Fruit fly (Drosophila melanogaster) whole organism, embryonic: ENCODE measurements around the gene obst-F.

Experiments
- Ada2b ChIP-seq: fragments of 200-800 bp; sonication (Bioruptor generic); IDR thresholded peaks from 2 replicates; pipeline ENCODE4 v1.3.6; 2022; ENCODE audit warnings: missing biosample characterization, missing genetic modification characterization
- Bteb2 ChIP-seq: fragments of 200-800 bp; sonication (Bioruptor generic); optimal IDR thresholded peaks from 2 replicates; lab custom pipeline; 2016; ENCODE audit warnings: missing biosample characterization, missing genetic modification characterization
- C15 ChIP-seq: fragments of 200-800 bp; sonication (Bioruptor generic); IDR thresholded peaks from 3 replicates; pipeline ENCODE4 v1.3.6; 2022; ENCODE audit warnings: missing biosample characterization, missing genetic modification characterization
- CG10267 ChIP-seq: fragments of 200-800 bp; sonication (Bioruptor generic); optimal IDR thresholded peaks from 2 replicates; lab custom pipeline; 2018; ENCODE audit warnings: missing biosample characterization, mild to moderate bottlenecking, missing genetic modification characterization, moderate library complexity
- CG10959 ChIP-seq: fragments of 200-800 bp; sonication (Bioruptor generic); IDR thresholded peaks from 2 replicates; pipeline ENCODE4 v1.3.6; 2022; ENCODE audit warnings: missing biosample characterization, missing genetic modification characterization
- CG11247 ChIP-seq: fragments of 200-800 bp; sonication (Bioruptor generic); IDR thresholded peaks from 2 replicates; pipeline ENCODE4 v1.3.6; 2022; ENCODE audit warnings: missing biosample characterization, missing genetic modification characterization
- CG12104 ChIP-seq: fragments of 200-800 bp; sonication (Bioruptor generic); optimal IDR thresholded peaks from 3 replicates; lab custom pipeline; 2016; ENCODE audit warnings: missing biosample characterization, missing genetic modification characterization
- CG1233 ChIP-seq: fragments of 200-800 bp; sonication (Bioruptor generic); optimal IDR thresholded peaks from 4 replicates; lab custom pipeline; 2018; ENCODE audit warnings: missing biosample characterization, mild to moderate bottlenecking, missing genetic modification characterization
- CG12942 ChIP-seq: fragments of 200-800 bp; sonication (Bioruptor generic); optimal IDR thresholded peaks from 3 replicates; lab custom pipeline; 2016; ENCODE audit warnings: missing biosample characterization, missing genetic modification characterization
- CG1529 ChIP-seq: fragments of 200-800 bp; sonication (Bioruptor generic); optimal IDR thresholded peaks from 3 replicates; lab custom pipeline; 2018; ENCODE audit warnings: missing biosample characterization, missing genetic modification characterization
- CG15696 ChIP-seq: fragments of 200-800 bp; sonication (Bioruptor generic); optimal IDR thresholded peaks from 2 replicates; lab custom pipeline; 2019; ENCODE audit warnings: missing biosample characterization, mild to moderate bottlenecking, missing genetic modification characterization, moderate library complexity
- CG2678 ChIP-seq: fragments of 200-800 bp; sonication (Bioruptor generic); optimal IDR thresholded peaks from 3 replicates; lab custom pipeline; 2019; ENCODE audit warnings: missing biosample characterization, mild to moderate bottlenecking, missing genetic modification characterization, moderate library complexity
- CG31224 ChIP-seq: fragments of 200-800 bp; sonication (Bioruptor generic); IDR thresholded peaks from 2 replicates; pipeline ENCODE4 v1.3.6; 2022; ENCODE audit warnings: missing biosample characterization, missing genetic modification characterization
- CG3726 ChIP-seq: fragments of 200-800 bp; sonication (Bioruptor generic); IDR thresholded peaks from 3 replicates; pipeline ENCODE4, ENCODE4 v1.3.6; 2022; ENCODE audit warnings: missing biosample characterization, missing genetic modification characterization
- CG3838 ChIP-seq: fragments of 200-800 bp; sonication (Bioruptor generic); optimal IDR thresholded peaks from 3 replicates; lab custom pipeline; 2016; ENCODE audit warnings: missing biosample characterization, missing genetic modification characterization
- CG5953 ChIP-seq: fragments of 200-800 bp; sonication (Bioruptor generic); IDR thresholded peaks from 2 replicates; pipeline ENCODE4 v1.3.6; 2022; ENCODE audit warnings: missing biosample characterization, missing genetic modification characterization
- CG6689 ChIP-seq: fragments of 200-800 bp; sonication (Bioruptor generic); IDR thresholded peaks from 2 replicates; pipeline ENCODE4 v1.3.6; 2022; ENCODE audit warnings: missing biosample characterization, missing genetic modification characterization
- CG6854 ChIP-seq: fragments of 200-800 bp; sonication (Bioruptor generic); optimal IDR thresholded peaks from 3 replicates; lab custom pipeline; 2017; ENCODE audit warnings: missing biosample characterization, mild to moderate bottlenecking, missing genetic modification characterization
- CG8944 ChIP-seq: fragments of 200-800 bp; sonication (Bioruptor generic); optimal IDR thresholded peaks from 3 replicates; lab custom pipeline; 2016; ENCODE audit warnings: missing biosample characterization, missing genetic modification characterization
- Dad ChIP-seq: fragments of 200-800 bp; sonication (Bioruptor generic); optimal IDR thresholded peaks from 3 replicates; lab custom pipeline; 2016; ENCODE audit warnings: missing biosample characterization, missing genetic modification characterization
- Dref ChIP-seq: fragments of 200-800 bp; sonication (Bioruptor generic); IDR thresholded peaks from 2 replicates; pipeline ENCODE4 v1.3.6; 2022; ENCODE audit warnings: missing biosample characterization, missing genetic modification characterization
- H2.0 ChIP-seq: fragments of 200-800 bp; sonication (Bioruptor generic); IDR thresholded peaks from 2 replicates; pipeline ENCODE4 v1.3.6; 2022; ENCODE audit warnings: missing biosample characterization, missing genetic modification characterization
- Hey ChIP-seq: fragments of 200-800 bp; sonication (Bioruptor generic); optimal IDR thresholded peaks from 3 replicates; lab custom pipeline; 2018; ENCODE audit warnings: missing biosample characterization, mild to moderate bottlenecking, missing genetic modification characterization
- HmgZ ChIP-seq: fragments of 200-800 bp; sonication (Bioruptor generic); optimal IDR thresholded peaks from 2 replicates; lab custom pipeline; 2018; ENCODE audit warnings: missing biosample characterization, mild to moderate bottlenecking, missing genetic modification characterization
- Med ChIP-seq: fragments of 200-800 bp; sonication (Bioruptor generic); peaks from one replicate; lab custom pipeline; 2016; ENCODE audit warnings: missing biosample characterization, missing genetic modification characterization, mild to moderate bottlenecking, inconsistent platforms, moderate library complexity
- Neu2 ChIP-seq: fragments of 200-800 bp; sonication (Bioruptor generic); optimal IDR thresholded peaks from 3 replicates; lab custom pipeline; 2016; ENCODE audit warnings: missing biosample characterization, missing genetic modification characterization, borderline replicate concordance
- Optix ChIP-seq: fragments of 200-800 bp; sonication (Bioruptor generic); IDR thresholded peaks from 3 replicates; pipeline ENCODE4 v1.3.6; 2022; ENCODE audit warnings: missing biosample characterization, missing genetic modification characterization
- Side ChIP-seq: fragments of 200-800 bp; sonication (Bioruptor generic); optimal IDR thresholded peaks from 2 replicates; lab custom pipeline; 2016; ENCODE audit warnings: missing biosample characterization, missing genetic modification characterization
- Sox100B ChIP-seq: fragments of 200-800 bp; sonication (Bioruptor generic); optimal IDR thresholded peaks from 3 replicates; lab custom pipeline; 2018; ENCODE audit warnings: missing biosample characterization, mild to moderate bottlenecking, missing genetic modification characterization
- Spps ChIP-seq: fragments of 200-800 bp; sonication (Bioruptor generic); optimal IDR thresholded peaks from 2 replicates; lab custom pipeline; 2018; ENCODE audit warnings: missing biosample characterization, mild to moderate bottlenecking, missing genetic modification characterization
- Vsx1 ChIP-seq: fragments of 200-800 bp; sonication (Bioruptor generic); optimal IDR thresholded peaks from 2 replicates; lab custom pipeline; 2017; ENCODE audit warnings: missing biosample characterization, mild to moderate bottlenecking, missing genetic modification characterization, missing genetic modification reagents
- YL-1 ChIP-seq: fragments of 200-800 bp; sonication (Bioruptor generic); optimal IDR thresholded peaks from 3 replicates; lab custom pipeline; 2017; ENCODE audit warnings: missing biosample characterization, mild to moderate bottlenecking, missing genetic modification characterization
- amos ChIP-seq: fragments of 200-800 bp; sonication (Bioruptor generic); IDR thresholded peaks from 2 replicates; pipeline ENCODE4 v1.3.6; 2022; ENCODE audit warnings: missing biosample characterization, missing genetic modification characterization; ENCODE audit not compliant: partially characterized antibody
- az2 ChIP-seq: fragments of 200-800 bp; sonication (Bioruptor generic); optimal IDR thresholded peaks from 3 replicates; lab custom pipeline; 2016; ENCODE audit warnings: missing biosample characterization, missing genetic modification characterization
- caup ChIP-seq: fragments of 200-800 bp; sonication (Bioruptor generic); optimal IDR thresholded peaks from 3 replicates; lab custom pipeline; 2017; ENCODE audit warnings: missing biosample characterization, mild to moderate bottlenecking, missing genetic modification characterization, moderate library complexity; ENCODE audit not compliant: severe bottlenecking
- h ChIP-seq: fragments of >200 bp; optimal IDR thresholded peaks from 2 replicates; lab custom pipeline; 2017
- hkb ChIP-seq, 2 experiments: fragments of 200-800 bp in 1 of 2; fragments of >200 bp in 1 of 2; sonication (Bioruptor generic) in 1 of 2; IDR thresholded peaks in 1 of 2; optimal IDR thresholded peaks in 1 of 2; 2 replicates each; pipeline versions ENCODE4 v1.3.6 to Lab custom; 2017 to 2022; ENCODE audit warnings: missing biosample characterization in 1 of 2, missing genetic modification characterization in 1 of 2
- knrl ChIP-seq: fragments of 200-800 bp; sonication (Bioruptor generic); IDR thresholded peaks from 3 replicates; pipeline ENCODE4 v1.3.6; 2022; ENCODE audit warnings: missing biosample characterization, missing genetic modification characterization; ENCODE audit not compliant: partially characterized antibody
- lbe ChIP-seq: fragments of 200-800 bp; sonication (Bioruptor generic); optimal IDR thresholded peaks from 2 replicates; lab custom pipeline; 2016; ENCODE audit warnings: missing biosample characterization, mild to moderate bottlenecking, missing genetic modification characterization
- lola ChIP-seq, 3 experiments: fragments of >200 bp in 2 of 3; fragments of 200-800 bp in 1 of 3; sonication (Bioruptor generic) in 1 of 3; optimal IDR thresholded peaks; 2 replicates each; lab custom pipeline; 2017 to 2019; ENCODE audit warnings: missing biosample characterization in 3 of 3, missing genetic modification characterization in 3 of 3, mild to moderate bottlenecking in 1 of 3, moderate library complexity in 1 of 3
- pan ChIP-seq, 4 experiments: fragments of >200 bp in 3 of 4; fragments of 200-800 bp in 1 of 4; sonication (Bioruptor generic) in 1 of 4; optimal IDR thresholded peaks in 3 of 4; IDR thresholded peaks in 1 of 4; 2 replicates each; pipeline versions ENCODE4 v1.3.6 to Lab custom; 2017 to 2022; ENCODE audit warnings: missing biosample characterization in 2 of 4, missing genetic modification characterization in 2 of 4, mixed read lengths in 1 of 4
- pita ChIP-seq: fragments of 200-800 bp; sonication (Bioruptor generic); optimal IDR thresholded peaks from 2 replicates; lab custom pipeline; 2017; ENCODE audit warnings: missing biosample characterization, mild to moderate bottlenecking, missing genetic modification characterization
- ro ChIP-seq: fragments of 200-800 bp; sonication (Bioruptor generic); IDR thresholded peaks from 2 replicates; pipeline ENCODE4 v1.3.6; 2022; ENCODE audit warnings: missing biosample characterization, missing genetic modification characterization
- scrt ChIP-seq: fragments of 200-800 bp; sonication (Bioruptor generic); optimal IDR thresholded peaks from 2 replicates; lab custom pipeline; 2018; ENCODE audit warnings: missing biosample characterization, mild to moderate bottlenecking, missing genetic modification characterization, moderate library complexity
- shn ChIP-seq: fragments of 200-800 bp; sonication (Bioruptor generic); optimal IDR thresholded peaks from 3 replicates; lab custom pipeline; 2016; ENCODE audit warnings: missing biosample characterization, missing genetic modification characterization
- tgo ChIP-seq: fragments of 200-800 bp; sonication (Bioruptor generic); IDR thresholded peaks from 3 replicates; pipeline ENCODE4 v1.3.6; 2022; ENCODE audit warnings: missing biosample characterization, missing genetic modification characterization
- toy ChIP-seq: fragments of 200-800 bp; sonication (Bioruptor generic); IDR thresholded peaks from 2 replicates; pipeline ENCODE4 v1.3.6; 2022; ENCODE audit warnings: missing biosample characterization, missing genetic modification characterization
- trh ChIP-seq: fragments of 200-800 bp; sonication (Bioruptor generic); optimal IDR thresholded peaks from 2 replicates; lab custom pipeline; 2016; ENCODE audit warnings: missing biosample characterization, missing genetic modification characterization
- ttk ChIP-seq: fragments of 200-800 bp; sonication (Bioruptor generic); IDR thresholded peaks from 2 replicates; pipeline ENCODE4 v2.1.2; 2022; ENCODE audit warnings: missing biosample characterization, missing genetic modification characterization

The obst-F gene

dm6 chr3L:20247513-20248173 is 46.2 kb upstream of the obst-F start, which contains the start of gene rdgC (continued):
- TF ChIP-seq CG3726 (GFP tag; lab: Robert Waterston, UW) (peak; percentile 93), ttk (peak; percentile 97), CG5953 (GFP tag; lab: Robert Waterston, UW) (peak; percentile 93), CG12104 (GFP tag; lab: Kevin White, UChicago) (peak; percentile 90), Optix (GFP tag; lab: Robert Waterston, UW) (peak; percentile 88), Side (peak; percentile 95), tgo (GFP tag; lab: Robert Waterston, UW) (peak; percentile 96), h (no peak), hkb (optimal IDR thresholded peaks at IDR 0.05; lab: Kevin White, UChicago) (no peak), hkb (GFP tag; IDR thresholded peaks at IDR 0.05; lab: Robert Waterston, UW) (peak; percentile 98), Vsx1 (GFP tag; lab: Kevin White, UChicago) (peak; percentile 83), Med (GFP tag; lab: Kevin White, UChicago) (peak; percentile 99), pita (GFP tag; lab: Kevin White, UChicago) (no peak), CG6854 (GFP tag; lab: Kevin White, UChicago) (peak; percentile 94), CG11247 (GFP tag; lab: Robert Waterston, UW) (peak; percentile 94), knrl (GFP tag; lab: Robert Waterston, UW) (no peak), CG2678 (tag; lab: Kevin White, UChicago) (peak; percentile 97), CG31224 (GFP tag; lab: Robert Waterston, UW) (peak; percentile 91), CG10267 (tag; lab: Kevin White, UChicago) (peak; percentile 89), lbe (GFP tag; lab: Kevin White, UChicago) (peak; percentile 54), CG6689 (GFP tag; lab: Robert Waterston, UW) (peak; percentile 96), CG3838 (GFP tag; lab: Kevin White, UChicago) (peak; percentile 75), lola (GFP tag; optimal IDR thresholded peaks at IDR 0.05; lab: Kevin White, UChicago) (peak in 1 of 3 experiments; percentile 40), ro (peak; percentile 82), CG8944 (GFP tag; lab: Kevin White, UChicago) (peak; percentile 92), Ada2b (GFP tag; lab: Robert Waterston, UW) (peak; percentile 98), CG1529 (peak; percentile 85), C15 (GFP tag; lab: Robert Waterston, UW) (peak; percentile 95), Sox100B (peak; percentile 94), trh (GFP tag; lab: Kevin White, UChicago) (peak; percentile 89), Spps (tag; lab: Kevin White, UChicago) (peak; percentile 40), scrt (peak; percentile 94), CG1233 (GFP tag; lab: Kevin White, UChicago) (peak; percentile 96), Dad (GFP tag; lab: Kevin White, UChicago) (peak; percentile 94), Bteb2 (GFP tag; lab: Kevin White, UChicago) (peak; percentile 94), pan (optimal IDR thresholded peaks at IDR 0.05; lab: Kevin White, UChicago) (no peak), pan (GFP tag; optimal IDR thresholded peaks at IDR 0.05 in 1 of 2, IDR thresholded peaks at IDR 0.05 in 1 of 2) (peak in 1 of 2 experiments; percentile 98), YL-1 (GFP tag; lab: Kevin White, UChicago) (peak; percentile 57), H2.0 (GFP tag; lab: Robert Waterston, UW) (peak; percentile 94), az2 (peak; percentile 94), HmgZ (tag; lab: Kevin White, UChicago) (peak; percentile 94), CG10959 (GFP tag; lab: Robert Waterston, UW) (peak; percentile 82), shn (peak; percentile 90), CG12942 (peak; percentile 93), Dref (GFP tag; lab: Robert Waterston, UW) (0 out of 2 replicates have a peak, but pooled peaks have one; percentile 30), amos (0 out of 2 replicates have a peak, but pooled peaks have one; percentile 17), caup (GFP tag; lab: Kevin White, UChicago) (peak; percentile 96), toy (peak; percentile 92), CG15696 (peak; percentile 61), Neu2 (GFP tag; lab: Kevin White, UChicago) (peak; percentile 64), Hey (tag; lab: Kevin White, UChicago) (peak; percentile 47)
